Worm (Caenorhabditis elegans) whole organism, midembryonic: ENCODE data around the gene R12B2.13.

Experiments used
- T22C8.4 ChIP-seq: fragments of 200-800 bp; sonication (Bioruptor generic); IDR thresholded peaks from 2 replicates; pipeline ENCODE4 v1.3.6; 2022; ENCODE audit warnings: missing genetic modification characterization, missing compliant biosample characterization
- cog-1 ChIP-seq: sonication (generic microtip); optimal IDR thresholded peaks from 2 replicates; lab custom pipeline; 2016; ENCODE audit warnings: missing genetic modification characterization, missing compliant biosample characterization
- flt-1 ChIP-seq: fragments of 200-800 bp; sonication (Bioruptor generic); IDR thresholded peaks from 2 replicates; pipeline ENCODE4 v1.3.6; 2022; ENCODE audit warnings: missing genetic modification characterization, missing compliant biosample characterization
- klf-2 ChIP-seq: fragments of 200-800 bp; sonication (Bioruptor generic); conservative IDR thresholded peaks from 2 replicates; pipeline ENCODE4 v1.3.6; 2022; ENCODE audit warnings: missing genetic modification reagents, missing genetic modification characterization, missing compliant biosample characterization
- med-1 ChIP-seq: sonication (generic microtip); optimal IDR thresholded peaks from 2 replicates; lab custom pipeline; 2017; ENCODE audit warnings: missing genetic modification characterization, mild to moderate bottlenecking, missing compliant biosample characterization, antibody characterized with exemption, missing genetic modification reagents; ENCODE audit not compliant: insufficient read depth
- ref-1 ChIP-seq: fragments of 200-800 bp; sonication (Bioruptor generic); conservative IDR thresholded peaks from 2 replicates; pipeline ENCODE4 v1.3.6; 2022; ENCODE audit warnings: missing genetic modification reagents, missing genetic modification characterization, missing compliant biosample characterization
- tab-1 ChIP-seq: fragments of 200-800 bp; sonication (Bioruptor generic); IDR thresholded peaks from 2 replicates; pipeline ENCODE4 v1.3.6; 2022; ENCODE audit warnings: missing genetic modification characterization, missing compliant biosample characterization
- ztf-23 ChIP-seq: fragments of 200-800 bp; sonication (Bioruptor generic); IDR thresholded peaks from 2 replicates; pipeline ENCODE4 v1.3.6; 2022; ENCODE audit warnings: missing genetic modification reagents, missing genetic modification characterization, missing compliant biosample characterization
- ztf-29 ChIP-seq: fragments of 200-800 bp; sonication (Bioruptor generic); IDR thresholded peaks from 2 replicates; pipeline ENCODE4 v1.3.6; 2022; ENCODE audit warnings: missing genetic modification reagents, missing genetic modification characterization, missing compliant biosample characterization

The R12B2.13 gene

DNA sequence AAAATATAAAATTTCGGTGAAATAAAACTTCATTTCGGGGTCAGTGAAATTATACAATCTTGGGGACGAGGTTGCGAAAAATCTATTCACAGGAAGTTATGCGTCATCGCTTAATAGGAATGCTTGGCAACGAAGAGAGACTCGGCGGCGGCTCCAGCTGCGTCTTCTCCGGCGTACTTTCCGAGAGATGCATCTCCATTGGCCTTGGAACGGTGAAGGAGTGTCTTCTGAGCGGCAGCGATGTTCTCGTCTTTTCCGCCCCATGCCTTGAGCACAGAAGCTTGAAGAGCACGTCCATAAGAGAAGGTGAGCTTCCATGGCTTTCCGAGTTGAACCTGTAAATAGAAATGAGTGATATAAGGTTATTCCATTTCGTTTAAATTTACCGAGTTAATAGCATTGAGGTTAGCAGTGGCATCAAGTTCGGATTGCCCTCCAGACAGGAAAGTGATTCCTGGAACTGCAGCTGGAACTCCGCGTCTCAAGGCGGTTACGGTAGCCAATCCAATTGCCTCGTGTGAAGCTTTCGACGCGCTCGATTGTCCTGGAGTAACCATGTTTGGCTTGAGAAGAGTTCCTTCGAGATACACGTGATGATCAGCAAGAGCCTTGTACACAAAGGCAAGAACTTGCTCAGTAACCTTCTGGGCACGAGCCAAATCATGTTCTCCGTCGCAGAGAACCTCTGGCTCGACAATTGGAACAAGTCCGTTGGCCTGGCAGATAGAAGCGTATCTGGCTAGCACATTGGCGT is 41.6 kb upstream of the R12B2.13 start:
- TF ChIP-seq med-1 (GFP tag; lab: Kevin White, UChicago): no peak
- TF ChIP-seq T22C8.4 (GFP tag; lab: Robert Waterston, UW): no peak
- TF ChIP-seq cog-1: no peak
- no peak for TF ChIP-seq tab-1 (GFP tag; lab: Robert Waterston, UW)
- TF ChIP-seq ztf-23 (GFP tag; lab: Robert Waterston, UW): no peak
- no peak for TF ChIP-seq klf-2 (GFP tag; lab: Robert Waterston, UW)
- TF ChIP-seq flt-1 (GFP tag; lab: Robert Waterston, UW): no peak
- no peak for TF ChIP-seq ztf-29
- no peak for TF ChIP-seq ref-1 (GFP tag; lab: Robert Waterston, UW)

DNA sequence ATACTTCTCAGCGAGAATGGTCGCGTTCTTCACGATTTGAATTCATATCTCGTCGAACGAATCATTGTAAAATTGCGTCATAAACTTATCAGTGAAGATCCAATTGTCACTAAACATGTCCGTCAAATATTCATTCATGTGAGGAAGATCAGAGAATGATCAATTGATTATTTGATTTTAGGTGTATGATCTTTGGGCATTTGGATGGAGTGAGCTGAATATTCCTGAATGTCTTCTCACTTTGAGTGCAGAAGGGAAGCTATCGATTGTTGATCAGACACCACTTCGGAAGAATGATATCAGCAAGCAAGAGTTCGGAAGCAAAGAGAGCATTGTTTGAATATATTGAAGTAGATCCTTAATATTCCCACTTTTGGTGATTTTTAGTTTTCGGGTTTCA is 41.0 kb upstream of the R12B2.13 start:
- no peak for TF ChIP-seq ztf-29
- no peak for TF ChIP-seq klf-2 (GFP tag; lab: Robert Waterston, UW)
- TF ChIP-seq tab-1 (GFP tag; lab: Robert Waterston, UW): no peak
- TF ChIP-seq flt-1 (GFP tag; lab: Robert Waterston, UW): no peak
- TF ChIP-seq ztf-23 (GFP tag; lab: Robert Waterston, UW): no peak
- no peak for TF ChIP-seq med-1 (GFP tag; lab: Kevin White, UChicago)
- no peak for TF ChIP-seq T22C8.4 (GFP tag; lab: Robert Waterston, UW)
- no peak for TF ChIP-seq ref-1 (GFP tag; lab: Robert Waterston, UW)
- TF ChIP-seq cog-1: no peak

DNA sequence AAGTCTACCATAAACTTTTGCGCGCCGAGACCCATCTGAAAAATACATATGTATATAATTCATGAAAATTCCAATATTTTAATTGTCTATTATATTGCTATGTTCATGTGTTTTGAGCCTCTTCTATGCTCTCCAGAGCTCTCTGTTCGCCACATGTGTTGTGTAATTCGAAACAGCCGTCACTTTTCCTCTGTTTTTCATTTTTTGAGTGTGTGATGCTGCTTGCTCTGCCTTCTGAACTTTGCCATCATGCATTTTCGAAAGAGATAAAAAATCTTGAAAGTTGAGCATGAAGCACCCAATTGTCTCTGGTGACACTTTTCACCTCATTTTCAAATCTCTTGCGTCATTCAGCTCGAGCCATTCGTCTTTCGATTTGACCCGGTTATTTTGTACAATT is 39.0 kb upstream of the R12B2.13 start:
- TF ChIP-seq med-1 (GFP tag; lab: Kevin White, UChicago) (no peak), T22C8.4 (GFP tag; lab: Robert Waterston, UW) (no peak), ref-1 (GFP tag; lab: Robert Waterston, UW) (no peak), cog-1 (no peak), ztf-23 (GFP tag; lab: Robert Waterston, UW) (no peak), flt-1 (GFP tag; lab: Robert Waterston, UW) (no peak), ztf-29 (no peak), tab-1 (GFP tag; lab: Robert Waterston, UW) (no peak), klf-2 (GFP tag; lab: Robert Waterston, UW) (no peak)

DNA sequence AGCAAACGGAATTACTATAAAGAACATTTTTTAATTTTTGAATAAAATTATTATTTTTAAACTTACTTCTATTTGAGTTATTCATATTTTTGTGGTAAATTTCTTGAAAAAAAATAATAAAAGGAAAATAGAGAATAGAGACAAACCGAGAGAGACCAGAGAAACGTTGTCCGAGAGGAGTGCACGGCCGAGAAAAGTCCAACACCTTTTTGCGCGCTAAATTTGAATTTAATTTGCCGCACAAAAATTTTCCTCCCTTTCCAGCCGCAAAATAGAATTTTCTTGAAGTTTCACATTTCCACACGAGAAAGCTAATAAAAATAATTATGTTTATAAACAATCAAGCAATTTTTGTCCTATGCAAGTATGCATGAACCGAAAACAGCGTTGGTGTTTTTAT is 38.5 kb upstream of the R12B2.13 start, which contains the start of the genes F01F1.11 and F01F1.3:
TSS of gene F01F1.11 (minus strand) at position 118 of the 400 bp plus-strand sequence.
TSS of gene F01F1.3 (plus strand) at position 179 of the 400 bp plus-strand sequence.
- 0 out of 2 replicates have a peak, but pooled peaks have one; percentile 43 for TF ChIP-seq ztf-23 (GFP tag; lab: Robert Waterston, UW)
- peak; percentile 13 for TF ChIP-seq cog-1
- TF ChIP-seq klf-2 (GFP tag; lab: Robert Waterston, UW): no peak

DNA sequence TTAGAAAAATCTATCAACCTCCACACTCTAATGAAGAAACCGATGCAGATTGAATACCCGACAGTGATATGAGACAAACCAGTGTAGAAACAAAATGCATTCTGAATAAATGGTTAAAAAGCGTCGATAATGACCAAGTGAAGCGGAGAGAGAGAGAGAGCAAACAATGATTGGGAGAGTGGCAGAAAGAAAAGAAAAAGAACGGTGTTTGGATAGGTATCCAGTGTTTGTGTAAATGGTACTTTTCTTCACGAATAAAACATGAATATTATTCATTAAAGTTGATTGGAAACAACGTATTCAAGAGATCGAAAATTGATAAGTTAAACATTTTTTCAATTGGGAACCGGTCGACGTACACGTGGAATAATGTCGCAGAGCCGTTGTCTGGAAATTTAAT is 36.2 kb upstream of the R12B2.13 start, which contains the start of gene F01F1.15:
TSS of gene F01F1.15 (minus strand) at position 101 of the 400 bp plus-strand sequence.
- TF ChIP-seq klf-2 (GFP tag; lab: Robert Waterston, UW): no peak
- TF ChIP-seq flt-1 (GFP tag; lab: Robert Waterston, UW): no peak
- TF ChIP-seq med-1 (GFP tag; lab: Kevin White, UChicago): no peak
- no peak for TF ChIP-seq ztf-23 (GFP tag; lab: Robert Waterston, UW)
- no peak for TF ChIP-seq T22C8.4 (GFP tag; lab: Robert Waterston, UW)
- TF ChIP-seq cog-1: no peak
- TF ChIP-seq ref-1 (GFP tag; lab: Robert Waterston, UW): no peak
- no peak for TF ChIP-seq ztf-29

DNA sequence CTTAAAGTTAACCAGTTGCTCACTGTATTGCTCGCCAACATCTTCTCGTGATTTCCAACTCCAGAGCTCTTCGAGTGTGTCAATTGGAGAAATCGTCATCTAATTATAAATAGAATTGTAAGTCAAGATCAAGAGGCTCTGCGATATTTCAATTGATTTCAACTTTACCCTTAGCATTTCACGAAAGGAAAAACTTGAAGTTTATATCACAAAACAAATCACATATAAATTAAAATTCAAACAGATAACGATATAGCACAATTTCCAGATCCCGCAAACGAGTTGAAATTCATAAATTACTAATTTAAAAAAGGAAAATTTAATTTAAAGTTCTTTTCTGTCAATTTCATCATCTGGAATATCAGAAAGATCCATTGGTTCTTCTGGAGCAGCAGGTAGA is 35.1 kb upstream of the R12B2.13 start, which contains the start of gene eng-1:
TSS of gene eng-1 (minus strand) at position 101 of the 400 bp plus-strand sequence.
- TF ChIP-seq ztf-29 (no peak), ref-1 (GFP tag; lab: Robert Waterston, UW) (no peak), flt-1 (GFP tag; lab: Robert Waterston, UW) (no peak), ztf-23 (GFP tag; lab: Robert Waterston, UW) (no peak), T22C8.4 (GFP tag; lab: Robert Waterston, UW) (no peak), klf-2 (GFP tag; lab: Robert Waterston, UW) (no peak), cog-1 (no peak), tab-1 (GFP tag; lab: Robert Waterston, UW) (no peak), med-1 (GFP tag; lab: Kevin White, UChicago) (no peak)

DNA sequence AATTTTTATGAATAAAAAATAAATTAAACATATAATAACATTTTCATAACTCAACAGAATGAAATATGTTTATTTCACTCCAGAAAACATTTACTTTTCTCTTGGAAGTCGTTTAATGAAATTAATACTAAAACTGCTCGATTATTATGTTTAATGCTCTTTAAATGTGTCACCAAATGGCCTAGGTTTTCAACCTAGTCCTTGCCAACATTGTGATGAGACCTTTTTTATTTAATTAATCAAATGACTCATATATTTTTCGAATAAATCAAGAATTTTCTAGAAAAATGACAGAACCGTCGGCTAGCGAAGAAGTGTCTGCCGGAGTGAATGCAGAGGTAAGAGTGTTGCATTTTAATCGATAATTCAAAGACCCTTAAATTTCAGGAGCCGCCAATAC is 31.0 kb upstream of the R12B2.13 start, which contains the start of gene rabn-5:
TSS of gene rabn-5 (plus strand) at position 284 of the 400 bp plus-strand sequence.
- TF ChIP-seq T22C8.4 (GFP tag; lab: Robert Waterston, UW): no peak
- no peak for TF ChIP-seq flt-1 (GFP tag; lab: Robert Waterston, UW)
- TF ChIP-seq ztf-29: no peak
- TF ChIP-seq cog-1: no peak
- no peak for TF ChIP-seq ztf-23 (GFP tag; lab: Robert Waterston, UW)
- TF ChIP-seq klf-2 (GFP tag; lab: Robert Waterston, UW): no peak
- no peak for TF ChIP-seq med-1 (GFP tag; lab: Kevin White, UChicago)
- no peak for TF ChIP-seq ref-1 (GFP tag; lab: Robert Waterston, UW)
- no peak for TF ChIP-seq tab-1 (GFP tag; lab: Robert Waterston, UW)

DNA sequence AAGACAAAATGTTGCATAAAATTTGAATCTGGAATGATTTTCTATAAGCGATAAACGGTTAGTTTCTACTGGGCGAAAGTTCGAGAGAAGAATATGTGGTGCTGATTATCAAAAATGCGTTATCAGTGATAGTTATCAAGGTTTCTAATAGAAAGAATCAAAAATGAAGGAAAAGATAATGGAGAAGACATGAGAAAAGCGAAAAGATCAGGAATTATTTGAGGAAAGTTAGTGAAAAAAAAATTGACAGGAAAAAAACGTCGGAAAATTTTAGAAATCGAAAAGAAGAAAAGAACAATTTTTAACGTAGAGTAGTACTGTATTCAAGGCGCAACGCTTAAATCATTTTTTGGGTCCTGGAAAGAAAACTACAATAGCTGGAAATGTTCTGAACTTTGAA is 30.5 kb upstream of the R12B2.13 start, which contains the start of gene dnpp-1:
TSS of gene dnpp-1 (minus strand) at position 30 of the 400 bp plus-strand sequence.
- no peak for TF ChIP-seq ref-1 (GFP tag; lab: Robert Waterston, UW)
- TF ChIP-seq ztf-29: no peak
- TF ChIP-seq ztf-23 (GFP tag; lab: Robert Waterston, UW): no peak

DNA sequence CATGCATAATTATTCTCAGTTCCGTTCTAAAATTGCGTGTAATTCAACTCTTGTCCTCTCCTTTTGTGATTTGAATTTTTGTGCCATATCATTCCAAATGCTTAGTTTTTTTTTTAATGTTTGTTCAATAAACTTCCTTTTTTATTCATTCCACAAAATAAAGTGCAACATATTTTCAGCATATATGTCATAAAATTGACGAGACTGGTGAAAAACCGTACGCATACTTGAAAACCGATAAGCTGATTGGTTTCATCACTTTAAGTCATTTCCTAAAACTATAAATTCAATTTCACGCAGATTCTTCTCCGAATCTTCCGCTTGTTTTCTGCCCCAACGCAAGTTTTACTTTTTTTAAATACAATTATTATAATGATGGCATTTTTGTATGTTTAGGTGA is 25.7 kb upstream of the R12B2.13 start, which contains the start of gene dpf-4:
TSS of gene dpf-4 (plus strand) at position 301 of the 400 bp plus-strand sequence.
- TF ChIP-seq tab-1 (GFP tag; lab: Robert Waterston, UW) (no peak), cog-1 (no peak), T22C8.4 (GFP tag; lab: Robert Waterston, UW) (no peak), ztf-29 (no peak), klf-2 (GFP tag; lab: Robert Waterston, UW) (no peak), med-1 (GFP tag; lab: Kevin White, UChicago) (no peak)
